Worm (Caenorhabditis elegans): ENCODE data around the gene R04D3.4.
A peak's percentile ranks its signal among the peaks of the same experiment; 100 is the strongest.

DNA sequence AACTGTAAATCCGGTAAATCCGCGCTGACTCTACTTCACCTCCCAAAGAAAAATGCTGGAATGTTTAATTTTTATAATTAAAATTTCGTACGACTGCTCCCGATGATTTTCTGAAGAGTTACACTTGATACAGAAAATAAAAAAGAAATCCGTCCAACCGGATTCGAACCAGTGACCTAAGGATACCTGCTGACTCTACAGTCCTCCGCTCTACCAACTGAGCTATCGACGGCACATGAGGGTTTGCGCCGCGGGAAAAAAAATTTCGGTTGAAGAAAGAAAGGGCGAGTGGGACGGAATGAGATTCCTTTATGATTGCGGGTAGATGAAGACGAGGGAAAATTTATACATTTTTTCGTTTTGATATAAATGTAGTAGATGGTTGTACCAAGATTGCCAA is 4.0 kb downstream of the R04D3.4 start:
- TF ChIP-seq nfyb-1 (GFP tag; IDR thresholded peaks at IDR 0.05) (peak; percentile 64), hlh-26 (GFP tag; conservative IDR thresholded peaks at IDR 0.05) (no peak), unc-62 (GFP tag; optimal IDR thresholded peaks at IDR 0.05) (no peak), attf-5 (GFP tag; optimal IDR thresholded peaks at IDR 0.05) (no peak), dpl-1 (GFP tag; optimal IDR thresholded peaks at IDR 0.05) (no peak), hmg-20 (GFP tag; IDR thresholded peaks at IDR 0.05) (no peak), repo-1 (tag; optimal IDR thresholded peaks at IDR 0.05) (no peak), ets-4 (GFP tag; optimal IDR thresholded peaks at IDR 0.05) (no peak), chd-7 (tag; optimal IDR thresholded peaks at IDR 0.05) (no peak), K11D2.4 (GFP tag; IDR thresholded peaks at IDR 0.05) (no peak), ztf-18 (tag; optimal IDR thresholded peaks at IDR 0.05) (peak; percentile 40), rpc-1 (optimal IDR thresholded peaks at IDR 0.05) (peak; percentile 75), rpc-1 (tag; optimal IDR thresholded peaks at IDR 0.05) (peak; percentile 90), F39B2.1 (GFP tag; IDR thresholded peaks at IDR 0.05) (no peak), snpc-4 (GFP tag; optimal IDR thresholded peaks at IDR 0.05) (peak; percentile 42), snpc-4 (tag; optimal IDR thresholded peaks at IDR 0.05) (peak in 2 of 4 experiments; percentile 35 to 58)
